Worm (Caenorhabditis elegans) whole organism, young adult: ENCODE data around the gene F26D2.3.

ENCODE experiments used
- B0261.1 ChIP-seq: sonication (generic microtip); optimal IDR thresholded peaks from 2 replicates; lab custom pipeline; 2016; ENCODE audit warnings: mild to moderate bottlenecking, missing genetic modification characterization, moderate library complexity, missing compliant biosample characterization
- C06A6.2 ChIP-seq: fragments of 200-800 bp; sonication (Bioruptor generic); conservative IDR thresholded peaks from 2 replicates; pipeline ENCODE4 v1.3.6; 2022; ENCODE audit warnings: missing genetic modification characterization, missing compliant biosample characterization
- C17E4.6 ChIP-seq: fragments of 200-800 bp; sonication (Bioruptor generic); IDR thresholded peaks from 2 replicates; pipeline ENCODE4 v1.3.6; 2022; ENCODE audit warnings: missing genetic modification reagents, missing genetic modification characterization, missing compliant biosample characterization
- F10E7.11 ChIP-seq: sonication (generic microtip); optimal IDR thresholded peaks from 2 replicates; lab custom pipeline; 2017; ENCODE audit warnings: mild to moderate bottlenecking, missing genetic modification characterization, moderate library complexity, missing compliant biosample characterization
- F22D6.2 ChIP-seq: sonication (generic microtip); optimal IDR thresholded peaks from 2 replicates; lab custom pipeline; 2016; ENCODE audit warnings: mild to moderate bottlenecking, missing genetic modification characterization, missing compliant biosample characterization
- F23B12.7 ChIP-seq: sonication (generic microtip); optimal IDR thresholded peaks from 2 replicates; lab custom pipeline; 2017; ENCODE audit warnings: missing genetic modification characterization, mild to moderate bottlenecking, missing compliant biosample characterization, antibody characterized with exemption, moderate library complexity; ENCODE audit not compliant: insufficient read depth
- F37B4.10 ChIP-seq: fragments of 200-800 bp; sonication (Bioruptor generic); IDR thresholded peaks from 2 replicates; pipeline ENCODE4 v1.3.6; 2022; ENCODE audit warnings: missing genetic modification characterization, missing compliant biosample characterization
- F55B11.4 ChIP-seq: sonication (generic microtip); optimal IDR thresholded peaks from 2 replicates; lab custom pipeline; 2016; ENCODE audit warnings: missing compliant biosample characterization, missing genetic modification characterization, borderline replicate concordance; ENCODE audit not compliant: insufficient read depth
- K11D2.4 ChIP-seq: fragments of 200-800 bp; sonication (Bioruptor generic); IDR thresholded peaks from 2 replicates; pipeline ENCODE4 v1.3.6; 2022; ENCODE audit warnings: missing genetic modification reagents, missing genetic modification characterization, missing compliant biosample characterization
- Y53G8AR.9 ChIP-seq: fragments of 200-800 bp; sonication (Bioruptor generic); conservative IDR thresholded peaks from 2 replicates; pipeline ENCODE4 v1.3.6; 2022; ENCODE audit warnings: missing genetic modification reagents, missing genetic modification characterization, missing compliant biosample characterization
- Y67H2A.10 ChIP-seq: fragments of 200-800 bp; sonication (Bioruptor generic); conservative IDR thresholded peaks from 2 replicates; pipeline ENCODE4 v1.3.6; 2022; ENCODE audit warnings: missing genetic modification reagents, missing genetic modification characterization, missing compliant biosample characterization
- Y79H2A.3 ChIP-seq: fragments of 200-800 bp; sonication (Bioruptor generic); conservative IDR thresholded peaks from 2 replicates; pipeline ENCODE4 v1.3.6; 2022; ENCODE audit warnings: missing genetic modification reagents, missing genetic modification characterization, missing compliant biosample characterization
- attf-5 ChIP-seq: fragments of 200-800 bp; sonication (Bioruptor generic); optimal IDR thresholded peaks from 2 replicates; lab custom pipeline; 2018; ENCODE audit warnings: mild to moderate bottlenecking, missing genetic modification characterization, missing compliant biosample characterization
- bed-2 ChIP-seq: fragments of 200-800 bp; sonication (Bioruptor generic); IDR thresholded peaks from 2 replicates; pipeline ENCODE4 v1.3.6; 2022; ENCODE audit warnings: missing genetic modification reagents, missing genetic modification characterization, missing compliant biosample characterization
- ccch-3 ChIP-seq: fragments of 200-800 bp; sonication (Bioruptor generic); optimal IDR thresholded peaks from 2 replicates; lab custom pipeline; 2018; ENCODE audit warnings: mild to moderate bottlenecking, missing genetic modification characterization, missing compliant biosample characterization
- cebp-1 ChIP-seq, 2 experiments: fragments of 200-800 bp in 1 of 2; sonication (Bioruptor generic) in 1 of 2; sonication (generic microtip) in 1 of 2; IDR thresholded peaks in 1 of 2; optimal IDR thresholded peaks in 1 of 2; 2 replicates each; pipeline versions ENCODE4 v1.3.6 to Lab custom; 2017 to 2022; ENCODE audit warnings: missing compliant biosample characterization in 2 of 2, missing genetic modification characterization in 2 of 2, mild to moderate bottlenecking in 1 of 2, missing genetic modification reagents in 1 of 2, moderate library complexity in 1 of 2
- cebp-2 ChIP-seq: fragments of 200-800 bp; sonication (Bioruptor generic); IDR thresholded peaks from 2 replicates; pipeline ENCODE4 v1.3.6; 2022; ENCODE audit warnings: missing genetic modification characterization, missing compliant biosample characterization
- ceh-100 ChIP-seq: fragments of 200-800 bp; sonication (Bioruptor generic); IDR thresholded peaks from 2 replicates; pipeline ENCODE4 v1.3.6; 2022; ENCODE audit warnings: missing genetic modification reagents, missing genetic modification characterization, missing compliant biosample characterization
- ceh-27 ChIP-seq: fragments of 200-800 bp; sonication (Bioruptor generic); optimal IDR thresholded peaks from 2 replicates; lab custom pipeline; 2018; ENCODE audit warnings: mild to moderate bottlenecking, missing genetic modification characterization, moderate library complexity, missing compliant biosample characterization
- ceh-40 ChIP-seq: fragments of 200-800 bp; sonication (Bioruptor generic); IDR thresholded peaks from 2 replicates; pipeline ENCODE4 v1.3.6; 2022; ENCODE audit warnings: missing genetic modification characterization, missing compliant biosample characterization
- ceh-91 ChIP-seq: fragments of 200-800 bp; sonication (Bioruptor generic); IDR thresholded peaks from 2 replicates; pipeline ENCODE4 v1.3.6; 2022; ENCODE audit warnings: missing genetic modification reagents, missing genetic modification characterization, missing compliant biosample characterization
- dpff-1 ChIP-seq: sonication (generic microtip); optimal IDR thresholded peaks from 2 replicates; lab custom pipeline; 2017; ENCODE audit warnings: mild to moderate bottlenecking, missing genetic modification characterization, missing compliant biosample characterization
- egl-44 ChIP-seq: fragments of 200-800 bp; sonication (Bioruptor generic); IDR thresholded peaks from 2 replicates; pipeline ENCODE4 v1.3.6; 2022; ENCODE audit warnings: missing genetic modification reagents, missing genetic modification characterization, missing compliant biosample characterization
- ets-4 ChIP-seq: fragments of 200-800 bp; sonication (Bioruptor generic); optimal IDR thresholded peaks from 2 replicates; lab custom pipeline; 2018; ENCODE audit warnings: mild to moderate bottlenecking, missing genetic modification characterization, missing compliant biosample characterization
- hlh-26 ChIP-seq: fragments of 200-800 bp; sonication (Bioruptor generic); conservative IDR thresholded peaks from 2 replicates; pipeline ENCODE4 v1.3.6; 2022; ENCODE audit warnings: missing genetic modification reagents, missing genetic modification characterization, missing compliant biosample characterization
- hsf-1 ChIP-seq: fragments of 200-800 bp; sonication (Bioruptor generic); IDR thresholded peaks from 2 replicates; pipeline ENCODE4 v1.3.6; 2022; ENCODE audit warnings: missing genetic modification reagents, missing genetic modification characterization, missing compliant biosample characterization
- lin-35 ChIP-seq, 3 experiments: fragments of 150-350 bp in 2 of 3; sonication (generic microtip) in 1 of 3; optimal IDR thresholded peaks; 2 replicates each; lab custom pipeline; 2014 to 2018; ENCODE audit warnings: missing biosample characterization in 3 of 3, missing genetic modification characterization in 3 of 3, missing genetic modification reagents in 3 of 3
- madf-3 ChIP-seq: fragments of 200-800 bp; sonication (Bioruptor generic); IDR thresholded peaks from 2 replicates; pipeline ENCODE4 v1.3.6; 2022; ENCODE audit warnings: missing genetic modification reagents, missing genetic modification characterization, missing compliant biosample characterization
- madf-8 ChIP-seq: fragments of 200-800 bp; sonication (Bioruptor generic); conservative IDR thresholded peaks from 2 replicates; pipeline ENCODE4 v1.3.6; 2022; ENCODE audit warnings: missing genetic modification reagents, missing genetic modification characterization, missing compliant biosample characterization
- mcd-1 ChIP-seq: fragments of 200-800 bp; sonication (Bioruptor generic); IDR thresholded peaks from 2 replicates; pipeline ENCODE4 v1.3.6; 2022; ENCODE audit warnings: missing genetic modification reagents, missing genetic modification characterization, missing compliant biosample characterization
- mel-28 ChIP-seq: sonication (generic microtip); optimal IDR thresholded peaks from 2 replicates; lab custom pipeline; 2016; ENCODE audit warnings: borderline replicate concordance, mild to moderate bottlenecking, missing genetic modification characterization, missing compliant biosample characterization
- mxl-1 ChIP-seq: sonication (generic microtip); optimal IDR thresholded peaks from 2 replicates; lab custom pipeline; 2016; ENCODE audit warnings: missing genetic modification characterization, missing compliant biosample characterization
- nfya-1 ChIP-seq: sonication (generic microtip); optimal IDR thresholded peaks from 2 replicates; lab custom pipeline; 2017; ENCODE audit warnings: antibody characterized with exemption, missing compliant biosample characterization, missing genetic modification characterization, borderline replicate concordance; ENCODE audit not compliant: insufficient read depth
- nfya-2 ChIP-seq: fragments of 200-800 bp; sonication (Bioruptor generic); IDR thresholded peaks from 2 replicates; pipeline ENCODE4 v1.3.6; 2022; ENCODE audit warnings: missing genetic modification reagents, missing genetic modification characterization, missing compliant biosample characterization
- nhr-120 ChIP-seq: fragments of 200-800 bp; sonication (Bioruptor generic); IDR thresholded peaks from 2 replicates; pipeline ENCODE4 v1.3.6; 2022; ENCODE audit warnings: missing genetic modification characterization, missing compliant biosample characterization
- nhr-80 ChIP-seq: sonication (generic microtip); optimal IDR thresholded peaks from 2 replicates; lab custom pipeline; 2016; ENCODE audit warnings: missing genetic modification characterization, missing compliant biosample characterization
- pha-4 ChIP-seq: fragments of 150-350 bp; sonication (generic microtip); optimal IDR thresholded peaks from 2 replicates; lab custom pipeline; 2014; ENCODE audit warnings: missing biosample characterization, missing genetic modification reagents, missing genetic modification characterization
- repo-1 ChIP-seq: sonication (generic microtip); optimal IDR thresholded peaks from 2 replicates; lab custom pipeline; 2017; ENCODE audit warnings: mild to moderate bottlenecking, missing genetic modification characterization, missing compliant biosample characterization
- sdz-38 ChIP-seq: sonication (generic microtip); optimal IDR thresholded peaks from 2 replicates; lab custom pipeline; 2016; ENCODE audit warnings: missing genotype, missing genetic modification characterization, missing compliant biosample characterization
- snpc-1.3 ChIP-seq: sonication (generic microtip); optimal IDR thresholded peaks from 2 replicates; lab custom pipeline; 2017; ENCODE audit warnings: missing genetic modification characterization, mild to moderate bottlenecking, missing compliant biosample characterization, antibody characterized with exemption, moderate library complexity, missing genotype, missing genetic modification reagents; ENCODE audit not compliant: insufficient read depth
- snpc-4 ChIP-seq, 5 experiments: fragments of 150-350 bp in 1 of 5; sonication (generic microtip) in 4 of 5; optimal IDR thresholded peaks; 2 replicates each; lab custom pipeline; 2014 to 2018; ENCODE audit warnings: missing genetic modification characterization in 5 of 5, missing biosample characterization in 3 of 5, antibody characterized with exemption in 2 of 5, mild to moderate bottlenecking in 2 of 5, missing compliant biosample characterization in 2 of 5, missing genotype in 2 of 5, moderate library complexity in 2 of 5, missing genetic modification reagents in 1 of 5
- somi-1 ChIP-seq: fragments of 200-800 bp; sonication (Bioruptor generic); optimal IDR thresholded peaks from 2 replicates; lab custom pipeline; 2018; ENCODE audit warnings: mild to moderate bottlenecking, missing genetic modification characterization, missing compliant biosample characterization
- sptf-2 ChIP-seq: fragments of 200-800 bp; sonication (Bioruptor generic); optimal IDR thresholded peaks from 2 replicates; lab custom pipeline; 2018; ENCODE audit warnings: mild to moderate bottlenecking, missing genetic modification characterization, missing compliant biosample characterization
- tlf-1 ChIP-seq: fragments of 200-800 bp; sonication (Bioruptor generic); optimal IDR thresholded peaks from 2 replicates; lab custom pipeline; 2018; ENCODE audit warnings: mild to moderate bottlenecking, missing genetic modification characterization, missing compliant biosample characterization
- zim-3 ChIP-seq: sonication (generic microtip); optimal IDR thresholded peaks from 2 replicates; lab custom pipeline; 2017; ENCODE audit warnings: mild to moderate bottlenecking, missing genetic modification characterization, moderate library complexity, missing compliant biosample characterization
- ztf-18 ChIP-seq: sonication (generic microtip); optimal IDR thresholded peaks from 2 replicates; lab custom pipeline; 2016; ENCODE audit warnings: missing genotype, mild to moderate bottlenecking, missing genetic modification characterization, missing compliant biosample characterization
- ztf-26 ChIP-seq: sonication (generic microtip); optimal IDR thresholded peaks from 2 replicates; lab custom pipeline; 2017; ENCODE audit warnings: missing genetic modification characterization, missing compliant biosample characterization

F26D2.3 gene

ce11 chrV:16395131-16395530, 12.6 kb upstream of the F26D2.3 start, which contains the start of gene F13A7.11:
Gene F13A7.11 (minus strand): TSS chrV:16395304.
- TF ChIP-seq nhr-120 (GFP tag; lab: Robert Waterston, UW) (no peak), sptf-2 (GFP tag; lab: Kevin White, UChicago) (no peak), nfya-1 (tag; lab: Kevin White, UChicago) (no peak), egl-44 (GFP tag; lab: Robert Waterston, UW) (no peak), snpc-1.3 (no peak), madf-8 (GFP tag; lab: Robert Waterston, UW) (no peak), ccch-3 (GFP tag; lab: Kevin White, UChicago) (no peak), cebp-1 (GFP tag; IDR thresholded peaks at IDR 0.05; lab: Robert Waterston, UW) (peak; percentile 99), cebp-1 (tag; optimal IDR thresholded peaks at IDR 0.05; lab: Kevin White, UChicago) (peak; percentile 99), F10E7.11 (tag; lab: Kevin White, UChicago) (no peak), ceh-27 (GFP tag; lab: Kevin White, UChicago) (no peak), ceh-100 (GFP tag; lab: Robert Waterston, UW) (no peak), mcd-1 (GFP tag; lab: Robert Waterston, UW) (0 out of 2 replicates have a peak, but pooled peaks have one; percentile 13), ztf-26 (no peak), C06A6.2 (GFP tag; lab: Robert Waterston, UW) (no peak), zim-3 (tag; lab: Kevin White, UChicago) (no peak), F37B4.10 (GFP tag; lab: Robert Waterston, UW) (no peak), F23B12.7 (tag; lab: Kevin White, UChicago) (no peak), mel-28 (tag; lab: Kevin White, UChicago) (no peak), nfya-2 (GFP tag; lab: Robert Waterston, UW) (no peak), tlf-1 (GFP tag; lab: Kevin White, UChicago) (no peak), repo-1 (tag; lab: Kevin White, UChicago) (no peak), attf-5 (GFP tag; lab: Kevin White, UChicago) (peak; percentile 15), K11D2.4 (GFP tag; lab: Robert Waterston, UW) (no peak), hsf-1 (GFP tag; lab: Robert Waterston, UW) (no peak), Y67H2A.10 (GFP tag; lab: Robert Waterston, UW) (no peak), sdz-38 (no peak), nhr-80 (tag; lab: Kevin White, UChicago) (peak; percentile 41), bed-2 (no peak), Y79H2A.3 (GFP tag; lab: Robert Waterston, UW) (no peak), ztf-18 (tag; lab: Kevin White, UChicago) (no peak), snpc-4 (GFP tag; optimal IDR thresholded peaks at IDR 0.05; lab: Kevin White, UChicago) (no peak), snpc-4 (tag; optimal IDR thresholded peaks at IDR 0.05; lab: Kevin White, UChicago) (peak in 2 of 4 experiments; percentile 2 to 4), ceh-91 (GFP tag; lab: Robert Waterston, UW) (no peak), F22D6.2 (tag; lab: Kevin White, UChicago) (no peak), B0261.1 (tag; lab: Kevin White, UChicago) (no peak), C17E4.6 (GFP tag; lab: Robert Waterston, UW) (no peak), dpff-1 (tag; lab: Kevin White, UChicago) (no peak), cebp-2 (GFP tag; lab: Robert Waterston, UW) (0 out of 2 replicates have a peak, but pooled peaks have one; percentile 52)

ce11 chrV:16395739-16396138, 12.0 kb upstream of the F26D2.3 start, which contains the start of gene F13A7.12:
Gene F13A7.12 (plus strand): TSS chrV:16396039.
- TF ChIP-seq somi-1 (GFP tag; lab: Kevin White, UChicago) (no peak), F55B11.4 (tag; lab: Kevin White, UChicago) (no peak), Y53G8AR.9 (GFP tag; lab: Robert Waterston, UW) (no peak), pha-4 (no peak), ztf-18 (tag; lab: Kevin White, UChicago) (no peak), snpc-1.3 (no peak), sptf-2 (GFP tag; lab: Kevin White, UChicago) (no peak), lin-35 (GFP tag; optimal IDR thresholded peaks at IDR 0.05; lab: Kevin White, UChicago) (no peak), hlh-26 (GFP tag; lab: Robert Waterston, UW) (no peak), mxl-1 (tag; lab: Kevin White, UChicago) (no peak), ets-4 (no peak), madf-3 (GFP tag; lab: Robert Waterston, UW) (no peak), ceh-40 (GFP tag; lab: Robert Waterston, UW) (no peak)
